Worm (Caenorhabditis elegans): ENCODE data around the gene math-25.

ce11 chrII:1899934-1900333 is 4.1 kb downstream of the math-25 start, which contains the start of gene math-24:
- TF ChIP-seq elt-3 (tag; optimal IDR thresholded peaks at IDR 0.05) (no peak), ztf-11 (tag; optimal IDR thresholded peaks at IDR 0.05) (no peak), nfya-1 (tag; optimal IDR thresholded peaks at IDR 0.05; ENCODE audit: insufficient read depth) (no peak), lin-15B (tag; optimal IDR thresholded peaks at IDR 0.05) (no peak), ZK546.5 (tag; optimal IDR thresholded peaks at IDR 0.05) (no peak), fos-1 (tag; optimal IDR thresholded peaks at IDR 0.05) (no peak), ceh-82 (tag; optimal IDR thresholded peaks at IDR 0.05) (no peak), nhr-43 (tag; optimal IDR thresholded peaks at IDR 0.05; ENCODE audit: poor library complexity, severe bottlenecking) (no peak), mdl-1 (tag; optimal IDR thresholded peaks at IDR 0.05) (no peak)
